Fruit fly (Drosophila melanogaster): ENCODE results near the gene CG10948.

DNA sequence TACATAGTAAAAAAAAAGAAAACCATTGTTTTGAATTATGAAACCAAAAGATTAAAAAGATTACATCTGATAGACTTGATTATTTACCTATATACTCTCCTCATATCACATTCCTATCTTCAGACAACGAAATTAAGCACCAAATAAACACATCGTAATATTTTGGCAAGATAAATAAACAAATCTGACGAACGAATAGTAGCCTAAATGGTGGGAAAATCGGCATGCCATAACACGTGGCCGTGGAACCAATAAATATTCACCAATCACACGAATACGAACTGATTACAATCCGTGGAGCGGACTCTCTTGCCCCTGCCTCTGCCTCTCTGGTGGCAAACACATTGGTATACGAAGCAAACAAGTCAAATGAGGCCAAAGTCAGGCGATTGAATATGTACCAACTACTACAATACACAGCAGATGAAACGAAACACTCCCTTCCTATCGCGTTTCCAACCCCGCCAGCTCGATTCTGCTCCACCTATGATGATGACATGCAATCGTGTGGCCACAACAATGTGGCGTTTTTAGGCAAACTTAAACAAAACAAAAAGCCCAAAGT, 53.8 kb downstream of the CG10948 start:
- TF ChIP-seq psq (optimal IDR thresholded peaks at IDR 0.05) (no peak), h (optimal IDR thresholded peaks at IDR 0.05) (no peak), Sin3A (optimal IDR thresholded peaks at IDR 0.05) (no peak)
